Fruit fly (Drosophila melanogaster) whole organism, adult: ENCODE data around the gene CG13658.

Experiments
- CG11617 ChIP-seq: fragments of 200-800 bp; sonication (Bioruptor generic); optimal IDR thresholded peaks from 2 replicates; lab custom pipeline; 2017; ENCODE audit warnings: mild to moderate bottlenecking, missing biosample characterization, missing genetic modification reagents, missing genetic modification characterization
- CG12768 ChIP-seq: fragments of 200-800 bp; sonication (Bioruptor generic); optimal IDR thresholded peaks from 2 replicates; lab custom pipeline; 2017; ENCODE audit warnings: missing biosample characterization, missing genetic modification characterization, mild to moderate bottlenecking, moderate library complexity, missing genetic modification reagents
- CG14711 ChIP-seq: fragments of 200-800 bp; sonication (Bioruptor generic); optimal IDR thresholded peaks from 2 replicates; lab custom pipeline; 2018; ENCODE audit warnings: missing biosample characterization, mild to moderate bottlenecking, missing genetic modification characterization, moderate library complexity
- CG7045 ChIP-seq: fragments of 200-800 bp; sonication (Bioruptor generic); optimal IDR thresholded peaks from 2 replicates; lab custom pipeline; 2017; ENCODE audit warnings: missing biosample characterization, mild to moderate bottlenecking, missing genetic modification characterization
- Clk ChIP-seq: fragments of 200-800 bp; sonication (Bioruptor generic); optimal IDR thresholded peaks from 2 replicates; lab custom pipeline; 2017; ENCODE audit warnings: missing biosample characterization, missing genetic modification characterization
- Crg-1 ChIP-seq: fragments of 200-800 bp; sonication (Bioruptor generic); optimal IDR thresholded peaks from 2 replicates; lab custom pipeline; 2016; ENCODE audit warnings: missing biosample characterization, missing genetic modification characterization
- Mnt ChIP-seq: fragments of 200-800 bp; sonication (Bioruptor generic); optimal IDR thresholded peaks from 2 replicates; lab custom pipeline; 2016; ENCODE audit warnings: missing biosample characterization, mild to moderate bottlenecking, missing genetic modification characterization
- cic ChIP-seq: fragments of 200-800 bp; sonication (Bioruptor generic); optimal IDR thresholded peaks from 2 replicates; lab custom pipeline; 2017; ENCODE audit warnings: missing biosample characterization, mild to moderate bottlenecking, missing genetic modification characterization, moderate library complexity
- cnc ChIP-seq, 2 experiments: fragments of >200 bp; optimal IDR thresholded peaks; 2 replicates each; lab custom pipeline; 2017
- kay ChIP-seq: fragments of 200-800 bp; sonication (Bioruptor generic); peaks from one replicate; lab custom pipeline; 2016; ENCODE audit warnings: missing biosample characterization, missing genetic modification characterization, borderline replicate concordance
- pad ChIP-seq: fragments of 200-800 bp; sonication (Bioruptor generic); optimal IDR thresholded peaks from 3 replicates; lab custom pipeline; 2017; ENCODE audit warnings: missing biosample characterization, missing genetic modification characterization, mild to moderate bottlenecking, moderate library complexity, missing genetic modification reagents
- toe ChIP-seq: fragments of 200-800 bp; sonication (Bioruptor generic); optimal IDR thresholded peaks from 2 replicates; lab custom pipeline; 2016; ENCODE audit warnings: missing biosample characterization, missing genetic modification characterization

- no peak for TF ChIP-seq CG12768
- no peak for TF ChIP-seq cic (GFP tag; lab: Kevin White, UChicago)
- no peak for TF ChIP-seq Clk (GFP tag; lab: Kevin White, UChicago)
- no peak for TF ChIP-seq cnc (optimal IDR thresholded peaks at IDR 0.05; lab: Kevin White, UChicago)
- no peak for TF ChIP-seq pad (GFP tag; lab: Kevin White, UChicago)
- no peak for TF ChIP-seq toe (GFP tag; lab: Kevin White, UChicago)
- peak; percentile 87 for TF ChIP-seq kay (GFP tag; lab: Kevin White, UChicago)
- no peak for TF ChIP-seq Crg-1 (GFP tag; lab: Kevin White, UChicago)
- no peak for TF ChIP-seq CG11617 (GFP tag; lab: Kevin White, UChicago)
- TF ChIP-seq CG7045 (GFP tag; lab: Kevin White, UChicago), result no peak
- TF ChIP-seq CG14711 (tag; lab: Kevin White, UChicago), result no peak
- no peak for TF ChIP-seq Mnt (GFP tag; lab: Kevin White, UChicago)
These were observed 2.1 kb upstream of the CG13658 start, which contains the start of gene CG31104 for dm6 chr3R:25285173-25285572.
